Worm (Caenorhabditis elegans): ENCODE measurements around the gene cmtr-1.

ce11 chrII:15015669-15016068 is 10.2 kb upstream of the cmtr-1 start:
- TF ChIP-seq elt-4 (tag; optimal IDR thresholded peaks at IDR 0.05) (no peak), elt-2 (tag; optimal IDR thresholded peaks at IDR 0.05) (no peak), ama-1 (optimal IDR thresholded peaks at IDR 0.05) (no peak)
